Fruit fly (Drosophila melanogaster) whole organism, embryonic: ENCODE results near the gene Taf2.

Experiments used
- Ada2b ChIP-seq: fragments of 200-800 bp; sonication (Bioruptor generic); IDR thresholded peaks from 2 replicates; pipeline ENCODE4 v1.3.6; 2022; ENCODE audit warnings: missing biosample characterization, missing genetic modification characterization
- Atf3 ChIP-seq: fragments of 200-800 bp; sonication (Bioruptor generic); optimal IDR thresholded peaks from 3 replicates; lab custom pipeline; 2016; ENCODE audit warnings: missing biosample characterization, missing genetic modification characterization
- Atf6 ChIP-seq: fragments of 200-800 bp; sonication (Bioruptor generic); IDR thresholded peaks from 2 replicates; pipeline ENCODE4 v1.3.6; 2022; ENCODE audit warnings: missing biosample characterization, missing genetic modification characterization
- B-H1 ChIP-seq: fragments of 200-800 bp; sonication (Bioruptor generic); IDR thresholded peaks from 3 replicates; pipeline ENCODE4 v1.3.6; 2022; ENCODE audit warnings: missing biosample characterization, missing genetic modification characterization
- CG11504 ChIP-seq: fragments of 200-800 bp; sonication (Bioruptor generic); optimal IDR thresholded peaks from 3 replicates; lab custom pipeline; 2019; ENCODE audit warnings: missing biosample characterization, mild to moderate bottlenecking, missing genetic modification characterization, moderate library complexity
- CG11695 ChIP-seq: fragments of 200-800 bp; sonication (Bioruptor generic); IDR thresholded peaks from 3 replicates; pipeline ENCODE4 v1.3.6; 2022; ENCODE audit warnings: missing biosample characterization, missing genetic modification characterization
- CG12104 ChIP-seq: fragments of 200-800 bp; sonication (Bioruptor generic); optimal IDR thresholded peaks from 3 replicates; lab custom pipeline; 2016; ENCODE audit warnings: missing biosample characterization, missing genetic modification characterization
- CG12155 ChIP-seq: fragments of 200-800 bp; sonication (Bioruptor generic); optimal IDR thresholded peaks from 3 replicates; lab custom pipeline; 2016; ENCODE audit warnings: missing biosample characterization, missing genetic modification characterization
- CG12659 ChIP-seq: fragments of 200-800 bp; sonication (Bioruptor generic); optimal IDR thresholded peaks from 3 replicates; lab custom pipeline; 2017; ENCODE audit warnings: mild to moderate bottlenecking, missing biosample characterization, missing genetic modification reagents, missing genetic modification characterization
- CG13624 ChIP-seq: fragments of 200-800 bp; sonication (Bioruptor generic); optimal IDR thresholded peaks from 2 replicates; lab custom pipeline; 2016; ENCODE audit warnings: missing biosample characterization, missing genetic modification characterization
- CG17328 ChIP-seq: fragments of 200-800 bp; sonication (Bioruptor generic); IDR thresholded peaks from 2 replicates; pipeline ENCODE4 v1.3.6; 2022; ENCODE audit warnings: missing biosample characterization, missing genetic modification characterization
- CG2120 ChIP-seq: fragments of 200-800 bp; sonication (Bioruptor generic); optimal IDR thresholded peaks from 3 replicates; lab custom pipeline; 2016; ENCODE audit warnings: missing biosample characterization, missing genetic modification characterization
- CG2199 ChIP-seq: fragments of 200-800 bp; sonication (Bioruptor generic); IDR thresholded peaks from 3 replicates; pipeline ENCODE4 v1.3.6; 2022; ENCODE audit warnings: missing biosample characterization, missing genetic modification characterization
- CG2202 ChIP-seq: fragments of 200-800 bp; sonication (Bioruptor generic); optimal IDR thresholded peaks from 2 replicates; lab custom pipeline; 2018; ENCODE audit warnings: missing biosample characterization, mild to moderate bottlenecking, missing genetic modification characterization
- CG34376 ChIP-seq: fragments of 200-800 bp; sonication (Bioruptor generic); optimal IDR thresholded peaks from 2 replicates; lab custom pipeline; 2018; ENCODE audit warnings: missing biosample characterization, mild to moderate bottlenecking, missing genetic modification characterization
- CG42726 ChIP-seq: fragments of 200-800 bp; sonication (Bioruptor generic); IDR thresholded peaks from 2 replicates; pipeline ENCODE4 v1.3.6; 2022; ENCODE audit warnings: missing biosample characterization, missing genetic modification characterization; ENCODE audit not compliant: partially characterized antibody
- CG43689 ChIP-seq: fragments of 200-800 bp; sonication (Bioruptor generic); IDR thresholded peaks from 2 replicates; pipeline ENCODE4 v1.3.6; 2022; ENCODE audit warnings: missing biosample characterization, missing genetic modification characterization
- CG6654 ChIP-seq: fragments of 200-800 bp; sonication (Bioruptor generic); optimal IDR thresholded peaks from 2 replicates; lab custom pipeline; 2017; ENCODE audit warnings: missing biosample characterization, mild to moderate bottlenecking, missing genetic modification characterization
- CG8765 ChIP-seq: fragments of 200-800 bp; sonication (Bioruptor generic); IDR thresholded peaks from 2 replicates; pipeline ENCODE4 v1.3.6; 2022; ENCODE audit warnings: missing biosample characterization, missing genetic modification characterization
- Dip2 ChIP-seq: fragments of 200-800 bp; sonication (Bioruptor generic); IDR thresholded peaks from 2 replicates; pipeline ENCODE4 v1.3.6; 2022; ENCODE audit warnings: missing biosample characterization, missing genetic modification characterization
- E2f1 ChIP-seq: fragments of 200-800 bp; sonication (Bioruptor generic); IDR thresholded peaks from 2 replicates; pipeline ENCODE4 v1.3.6; 2022; ENCODE audit warnings: missing biosample characterization, missing genetic modification characterization
- Ets65A ChIP-seq: fragments of 200-800 bp; sonication (Bioruptor generic); peaks from one replicate; lab custom pipeline; 2016; ENCODE audit warnings: missing biosample characterization, missing genetic modification characterization
- Ets97D ChIP-seq: fragments of 200-800 bp; sonication (Bioruptor generic); optimal IDR thresholded peaks from 3 replicates; lab custom pipeline; 2016; ENCODE audit warnings: missing biosample characterization, missing genetic modification characterization
- HLH54F ChIP-seq: fragments of 200-800 bp; sonication (Bioruptor generic); optimal IDR thresholded peaks from 3 replicates; lab custom pipeline; 2016; ENCODE audit warnings: missing biosample characterization, missing genetic modification characterization
- Kr ChIP-seq: fragments of 200-800 bp; sonication (Bioruptor generic); optimal IDR thresholded peaks from 2 replicates; lab custom pipeline; 2017; ENCODE audit warnings: missing biosample characterization, mild to moderate bottlenecking, missing genetic modification characterization
- MTF-1 ChIP-seq: fragments of 200-800 bp; sonication (Bioruptor generic); optimal IDR thresholded peaks from 2 replicates; lab custom pipeline; 2018; ENCODE audit warnings: missing biosample characterization, mild to moderate bottlenecking, missing genetic modification characterization, borderline replicate concordance
- Med ChIP-seq: fragments of 200-800 bp; sonication (Bioruptor generic); peaks from one replicate; lab custom pipeline; 2016; ENCODE audit warnings: missing biosample characterization, missing genetic modification characterization, mild to moderate bottlenecking, inconsistent platforms, moderate library complexity
- NC2β ChIP-seq: fragments of 200-800 bp; sonication (Bioruptor generic); optimal IDR thresholded peaks from 2 replicates; lab custom pipeline; 2016; ENCODE audit warnings: missing biosample characterization, missing genetic modification characterization
- aop ChIP-seq: fragments of 200-800 bp; sonication (Bioruptor generic); IDR thresholded peaks from 2 replicates; pipeline ENCODE4 v1.3.6; 2022; ENCODE audit warnings: missing biosample characterization, missing genetic modification characterization
- cad ChIP-seq: fragments of >200 bp; optimal IDR thresholded peaks from 2 replicates; lab custom pipeline; 2017; ENCODE audit warnings: missing biosample characterization, missing genetic modification characterization
- cas ChIP-seq: fragments of 200-800 bp; sonication (Bioruptor generic); IDR thresholded peaks from 2 replicates; pipeline ENCODE4 v1.3.6; 2022; ENCODE audit warnings: missing biosample characterization, missing genetic modification characterization
- crol ChIP-seq: fragments of 200-800 bp; sonication (Bioruptor generic); IDR thresholded peaks from 2 replicates; pipeline ENCODE4 v1.3.6; 2022; ENCODE audit warnings: missing biosample characterization, missing genetic modification characterization
- dimm ChIP-seq: fragments of 200-800 bp; sonication (Bioruptor generic); IDR thresholded peaks from 2 replicates; pipeline ENCODE4 v1.3.6; 2022; ENCODE audit warnings: missing biosample characterization, missing genetic modification characterization
- dmrt99B ChIP-seq: fragments of 200-800 bp; sonication (Bioruptor generic); optimal IDR thresholded peaks from 2 replicates; lab custom pipeline; 2018; ENCODE audit warnings: missing biosample characterization, mild to moderate bottlenecking, missing genetic modification characterization, moderate library complexity
- eve ChIP-seq, 2 experiments: fragments of >200 bp; optimal IDR thresholded peaks; 2 replicates each; lab custom pipeline; 2017; ENCODE audit warnings: missing biosample characterization in 2 of 2, missing genetic modification characterization in 2 of 2
- gem ChIP-seq: fragments of 200-800 bp; sonication (Bioruptor generic); optimal IDR thresholded peaks from 2 replicates; lab custom pipeline; 2019; ENCODE audit warnings: missing biosample characterization, mild to moderate bottlenecking, missing genetic modification characterization, moderate library complexity
- grn ChIP-seq: fragments of 200-800 bp; sonication (Bioruptor generic); optimal IDR thresholded peaks from 3 replicates; lab custom pipeline; 2017; ENCODE audit warnings: missing biosample characterization, missing genetic modification characterization
- gro ChIP-seq: fragments of 200-800 bp; sonication (Bioruptor generic); optimal IDR thresholded peaks from 2 replicates; lab custom pipeline; 2016; ENCODE audit warnings: missing biosample characterization, missing genetic modification characterization
- hkb ChIP-seq, 2 experiments: fragments of 200-800 bp in 1 of 2; fragments of >200 bp in 1 of 2; sonication (Bioruptor generic) in 1 of 2; IDR thresholded peaks in 1 of 2; optimal IDR thresholded peaks in 1 of 2; 2 replicates each; pipeline versions ENCODE4 v1.3.6 to Lab custom; 2017 to 2022; ENCODE audit warnings: missing biosample characterization in 1 of 2, missing genetic modification characterization in 1 of 2
- inv ChIP-seq: fragments of 200-800 bp; sonication (Bioruptor generic); IDR thresholded peaks from 2 replicates; pipeline ENCODE4 v1.3.6; 2022; ENCODE audit warnings: missing biosample characterization, missing genetic modification characterization; ENCODE audit not compliant: partially characterized antibody
- mirr ChIP-seq: fragments of 200-800 bp; sonication (Bioruptor generic); optimal IDR thresholded peaks from 3 replicates; lab custom pipeline; 2018; ENCODE audit warnings: missing biosample characterization, mild to moderate bottlenecking, missing genetic modification characterization
- nerfin-1 ChIP-seq: fragments of 200-800 bp; sonication (Bioruptor generic); optimal IDR thresholded peaks from 3 replicates; lab custom pipeline; 2019; ENCODE audit warnings: missing biosample characterization, mild to moderate bottlenecking, missing genetic modification characterization, moderate library complexity
- nom ChIP-seq: fragments of 200-800 bp; sonication (Bioruptor generic); optimal IDR thresholded peaks from 2 replicates; lab custom pipeline; 2017; ENCODE audit warnings: missing biosample characterization, missing genetic modification characterization, mild to moderate bottlenecking, moderate library complexity, missing genetic modification reagents
- oc ChIP-seq: fragments of 200-800 bp; sonication (Bioruptor generic); optimal IDR thresholded peaks from 2 replicates; lab custom pipeline; 2018; ENCODE audit warnings: missing biosample characterization, mild to moderate bottlenecking, missing genetic modification characterization, moderate library complexity
- sens ChIP-seq: fragments of 200-800 bp; sonication (Bioruptor generic); peaks from one replicate; lab custom pipeline; 2016; ENCODE audit warnings: missing biosample characterization, missing genetic modification characterization

Taf2 gene

DNA sequence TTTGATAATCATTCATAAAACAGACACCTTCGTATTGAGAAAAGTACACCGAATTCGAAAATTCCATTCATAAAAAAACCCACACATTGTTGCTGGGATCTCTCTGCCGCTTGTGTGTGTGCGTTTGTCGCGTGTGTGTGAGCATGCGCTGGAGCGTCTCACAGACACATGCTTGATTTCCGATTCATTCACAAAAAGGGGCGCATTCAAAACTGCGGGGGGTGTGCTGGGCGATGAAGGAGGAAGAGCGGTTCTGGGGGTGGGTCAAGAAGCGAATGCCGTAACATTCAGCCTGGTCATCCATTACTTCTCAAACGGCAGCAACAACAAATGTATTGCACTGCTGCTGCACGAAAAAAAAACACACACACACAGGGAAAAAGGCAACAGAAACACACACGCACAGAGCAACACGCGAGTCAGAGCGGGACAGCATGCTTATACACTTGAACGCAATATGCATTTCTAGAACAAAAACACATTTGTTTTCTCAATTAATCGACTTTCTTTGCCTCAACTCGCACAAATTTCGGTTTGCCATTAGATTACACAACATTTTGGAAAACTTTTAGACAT lies 34.5 kb downstream of the Taf2 start (continued):
- TF ChIP-seq Atf6 (GFP tag; lab: Robert Waterston, UW) (peak; percentile 44; the same call in 1 of the 2 replicates), dmrt99B (no peak), aop (GFP tag; lab: Robert Waterston, UW) (no peak), NC2β (GFP tag; lab: Kevin White, UChicago) (no peak), E2f1 (GFP tag; lab: Robert Waterston, UW) (no peak), crol (GFP tag; lab: Robert Waterston, UW) (peak; percentile 97), CG13624 (GFP tag; lab: Kevin White, UChicago) (peak; percentile 26), CG34376 (GFP tag; lab: Kevin White, UChicago) (no peak)

DNA sequence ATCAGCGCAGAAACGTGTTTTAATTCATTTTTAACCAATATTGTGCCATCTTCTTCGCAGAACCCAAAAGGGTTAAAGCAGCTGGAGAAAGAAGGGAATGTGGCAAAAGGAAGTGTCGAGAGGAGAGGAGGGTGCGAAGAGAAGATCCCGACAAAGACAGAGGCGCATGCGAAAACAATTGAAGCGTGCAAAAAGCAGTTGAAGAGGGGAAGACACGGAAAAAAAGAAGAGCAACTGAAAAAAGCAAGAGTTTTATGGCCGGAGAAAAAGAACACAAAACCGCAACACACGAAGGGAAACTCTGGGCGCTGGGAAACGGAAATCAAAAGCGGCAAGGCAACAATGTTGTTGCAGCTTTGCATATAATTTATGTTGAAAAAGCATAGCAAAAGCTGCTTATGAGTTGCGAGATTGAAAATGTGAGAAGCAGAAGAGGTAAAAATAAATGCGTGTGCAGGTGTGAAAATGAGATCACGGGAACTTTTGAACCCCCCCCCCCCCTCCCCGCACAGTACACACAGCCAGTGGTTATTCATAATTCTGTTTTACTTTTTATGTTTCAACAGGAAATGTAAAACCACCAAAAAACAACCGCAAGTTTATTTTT lies 35.2 kb downstream of the Taf2 start:
- TF ChIP-seq gem (tag; lab: Kevin White, UChicago) (no peak), eve (GFP tag; optimal IDR thresholded peaks at IDR 0.05; lab: Kevin White, UChicago) (peak in 1 of 2 experiments; percentile 71), MTF-1 (GFP tag; lab: Kevin White, UChicago) (no peak), hkb (optimal IDR thresholded peaks at IDR 0.05; lab: Kevin White, UChicago) (no peak), hkb (GFP tag; IDR thresholded peaks at IDR 0.05; lab: Robert Waterston, UW) (0 out of 2 replicates have a peak, but pooled peaks have one; percentile 31), Ada2b (GFP tag; lab: Robert Waterston, UW) (0 out of 2 replicates have a peak, but pooled peaks have one; percentile 15), CG12155 (GFP tag; lab: Kevin White, UChicago) (no peak), CG2199 (0 out of 3 replicates have a peak, but pooled peaks have one; percentile 28), CG42726 (GFP tag; lab: Robert Waterston, UW) (0 out of 2 replicates have a peak, but pooled peaks have one; percentile 12), CG12104 (GFP tag; lab: Kevin White, UChicago) (no peak), nom (GFP tag; lab: Kevin White, UChicago) (peak; percentile 46), Kr (GFP tag; lab: Kevin White, UChicago) (peak; percentile 47), Ets65A (GFP tag; lab: Kevin White, UChicago) (peak; percentile 80), CG11504 (tag; lab: Kevin White, UChicago) (peak; percentile 15), Med (peak; percentile 20), CG2120 (GFP tag; lab: Kevin White, UChicago) (no peak), CG11695 (GFP tag; lab: Robert Waterston, UW) (0 out of 3 replicates have a peak, but pooled peaks have one; percentile 29), Dip2 (GFP tag; lab: Robert Waterston, UW) (no peak), nerfin-1 (tag; lab: Kevin White, UChicago) (no peak), sens (GFP tag; lab: Kevin White, UChicago) (peak; percentile 4), CG8765 (GFP tag; lab: Robert Waterston, UW) (no peak), oc (tag; lab: Kevin White, UChicago) (peak; percentile 43)
- TF ChIP-seq, all 482 proteins: peak for 13

DNA sequence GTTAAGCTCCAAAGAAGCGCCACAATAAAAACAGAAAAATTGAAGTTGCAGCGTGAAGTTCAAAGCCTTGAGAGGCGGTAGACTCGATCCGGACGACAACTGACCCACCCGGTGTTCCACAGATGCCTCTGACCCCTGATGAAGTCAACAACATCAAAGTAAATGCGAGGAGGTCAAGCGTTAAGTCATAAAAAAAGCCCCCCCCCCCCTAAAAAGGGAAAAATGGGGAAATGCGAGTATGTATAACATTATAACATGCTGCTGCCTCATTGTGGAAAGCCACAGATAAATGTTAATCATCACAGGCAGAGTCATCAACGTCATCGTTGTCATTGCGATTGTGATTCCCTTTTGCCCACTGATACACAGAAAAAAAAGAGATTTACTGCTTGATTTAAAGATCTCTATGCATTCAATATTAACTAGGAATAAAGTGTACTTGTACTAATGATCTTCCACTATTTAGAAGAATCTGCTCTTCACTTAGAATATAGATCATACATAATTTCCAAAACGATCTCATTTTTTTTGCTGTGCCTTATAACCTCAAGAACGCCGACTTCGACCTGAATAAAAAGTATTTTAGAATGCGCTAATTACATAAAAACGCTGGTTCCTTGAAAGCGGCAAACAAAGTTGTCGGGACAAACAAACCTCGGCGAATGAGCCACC lies 37.3 kb downstream of the Taf2 start:
- no peak for TF ChIP-seq cas
- no peak for TF ChIP-seq CG12659
- no peak for TF ChIP-seq dimm
- no peak for TF ChIP-seq CG6654 (GFP tag; lab: Kevin White, UChicago)
- no peak for TF ChIP-seq gro (GFP tag; lab: Kevin White, UChicago)
- no peak for TF ChIP-seq mirr (GFP tag; lab: Kevin White, UChicago)
- TF ChIP-seq HLH54F (GFP tag; lab: Kevin White, UChicago): no peak
- TF ChIP-seq grn (GFP tag; lab: Kevin White, UChicago): no peak
- TF ChIP-seq CG43689: no peak
- no peak for TF ChIP-seq B-H1 (GFP tag; lab: Robert Waterston, UW)
- TF ChIP-seq cad (GFP tag; lab: Kevin White, UChicago): no peak
- peak; percentile 36 for TF ChIP-seq Med
- TF ChIP-seq CG17328 (GFP tag; lab: Robert Waterston, UW): no peak
- no peak for TF ChIP-seq inv (GFP tag; lab: Robert Waterston, UW)
- no peak for TF ChIP-seq Ets97D (GFP tag; lab: Kevin White, UChicago)
- TF ChIP-seq sens (GFP tag; lab: Kevin White, UChicago): peak; percentile 80
- TF ChIP-seq crol (GFP tag; lab: Robert Waterston, UW): peak; percentile 52; the same call in 1 of the 2 replicates
- no peak for TF ChIP-seq Atf3
- no peak for TF ChIP-seq CG2202 (tag; lab: Kevin White, UChicago)
